Worm (Caenorhabditis elegans) whole organism, L1 larva: ENCODE data around the gene tni-3.

ENCODE experiments used
- blmp-1 ChIP-seq: fragments of 150-350 bp; optimal IDR thresholded peaks from 2 replicates; lab custom pipeline; 2014; ENCODE audit warnings: missing biosample characterization, missing genetic modification characterization
- elt-2 ChIP-seq: sonication (generic microtip); optimal IDR thresholded peaks from 2 replicates; lab custom pipeline; 2016; ENCODE audit warnings: missing genetic modification characterization, mild to moderate bottlenecking, inconsistent platforms, missing compliant biosample characterization, missing genetic modification reagents
- fkh-10 ChIP-seq: sonication (generic microtip); optimal IDR thresholded peaks from 2 replicates; lab custom pipeline; 2017; ENCODE audit warnings: missing biosample characterization, missing genetic modification reagents, missing genetic modification characterization
- isw-1 ChIP-seq: fragments of 200-800 bp; sonication (Bioruptor generic); IDR thresholded peaks from 2 replicates; pipeline ENCODE4 v1.3.6; 2022; ENCODE audit warnings: missing genetic modification characterization, missing compliant biosample characterization
- jun-1 ChIP-seq: fragments of 150-350 bp; optimal IDR thresholded peaks from 2 replicates; lab custom pipeline; 2014; ENCODE audit warnings: missing biosample characterization, missing genetic modification reagents, missing genetic modification characterization
- lir-3 ChIP-seq: sonication (generic microtip); optimal IDR thresholded peaks from 2 replicates; lab custom pipeline; 2016; ENCODE audit warnings: mild to moderate bottlenecking, missing genetic modification characterization, moderate library complexity, missing compliant biosample characterization; ENCODE audit not compliant: poor library complexity
- mdl-1 ChIP-seq, 2 experiments: fragments of 150-350 bp; optimal IDR thresholded peaks; 2 replicates each; lab custom pipeline; 2014 to 2017; ENCODE audit warnings: missing biosample characterization in 2 of 2, missing genetic modification characterization in 2 of 2, inconsistent platforms in 1 of 2
- nhr-11 ChIP-seq: fragments of 150-350 bp; optimal IDR thresholded peaks from 2 replicates; lab custom pipeline; 2014; ENCODE audit warnings: missing biosample characterization, missing genetic modification characterization
- pag-3 ChIP-seq: sonication (generic microtip); optimal IDR thresholded peaks from 2 replicates; lab custom pipeline; 2017; ENCODE audit warnings: missing genetic modification characterization, mild to moderate bottlenecking, missing compliant biosample characterization, antibody characterized with exemption, borderline replicate concordance; ENCODE audit not compliant: insufficient read depth
- unc-62 ChIP-seq: fragments of 150-350 bp; optimal IDR thresholded peaks from 2 replicates; lab custom pipeline; 2014; ENCODE audit warnings: missing biosample characterization, missing genetic modification reagents, missing genetic modification characterization
- ztf-11 ChIP-seq, 2 experiments: sonication (generic microtip); optimal IDR thresholded peaks; 2 replicates each; lab custom pipeline; 2016 to 2017; ENCODE audit warnings: missing genetic modification characterization in 2 of 2, missing biosample characterization in 1 of 2, missing compliant biosample characterization in 1 of 2

DNA sequence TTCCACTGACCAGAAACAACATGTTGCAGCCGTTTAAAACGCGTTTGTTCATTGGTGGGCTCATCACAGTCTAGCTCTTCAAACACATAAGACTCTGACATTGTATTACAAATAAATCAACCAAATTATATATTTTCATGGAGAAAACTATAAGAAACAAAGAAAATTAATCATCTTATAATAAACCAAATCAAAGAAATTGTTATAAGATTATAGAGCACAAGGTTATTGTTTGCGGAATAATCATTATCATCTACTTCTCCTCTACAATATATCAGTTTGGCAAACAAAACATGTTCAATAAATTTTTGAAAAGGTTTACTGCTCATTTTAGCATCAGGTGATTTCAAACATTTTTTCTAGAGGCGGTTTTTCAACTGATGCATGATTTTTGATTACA lies 26.8 kb upstream of the tni-3 start, which contains the start of the genes clec-32 and clec-24:
- TF ChIP-seq pag-3 (no peak), fkh-10 (GFP tag; lab: Kevin White, UChicago) (no peak), isw-1 (GFP tag; lab: Robert Waterston, UW) (no peak), nhr-11 (no peak), lir-3 (tag; lab: Kevin White, UChicago) (no peak), ztf-11 (tag; optimal IDR thresholded peaks at IDR 0.05; lab: Kevin White, UChicago) (no peak), jun-1 (tag; lab: Kevin White, UChicago) (no peak), unc-62 (GFP tag; lab: Kevin White, UChicago) (no peak), mdl-1 (tag; optimal IDR thresholded peaks at IDR 0.05; lab: Kevin White, UChicago) (no peak), blmp-1 (tag; lab: Kevin White, UChicago) (no peak), elt-2 (no peak)
